Fruit fly (Drosophila melanogaster): ENCODE data around the gene EndoA.

EndoA gene

dm6 chr3R:18918872-18919339 lies 12.5 kb downstream of the EndoA start (continued):
- TF ChIP-seq gro (GFP tag; optimal IDR thresholded peaks at IDR 0.05) (peak; percentile 70), CG11504 (tag; optimal IDR thresholded peaks at IDR 0.05) (peak; percentile 9), CG31365 (tag; optimal IDR thresholded peaks at IDR 0.05) (no peak), CG2120 (GFP tag; optimal IDR thresholded peaks at IDR 0.05) (no peak), da (GFP tag; optimal IDR thresholded peaks at IDR 0.05) (peak; percentile 63), CG16863 (GFP tag; optimal IDR thresholded peaks at IDR 0.05) (peak; percentile 4), CG15514 (GFP tag; optimal IDR thresholded peaks at IDR 0.05) (peak; percentile 43), B-H2 (GFP tag; optimal IDR thresholded peaks at IDR 0.05) (peak; percentile 39), Fer1 (GFP tag; optimal IDR thresholded peaks at IDR 0.05) (peak; percentile 53), grn (GFP tag; optimal IDR thresholded peaks at IDR 0.05) (peak; percentile 93), CG18599 (GFP tag; optimal IDR thresholded peaks at IDR 0.05) (peak; percentile 61), CG32772 (GFP tag; IDR thresholded peaks at IDR 0.05) (peak; percentile 51; the same call in 1 of the 2 replicates), abd-A (tag; optimal IDR thresholded peaks at IDR 0.05) (peak; percentile 85), CG1832 (GFP tag; optimal IDR thresholded peaks at IDR 0.05) (no peak), CG2678 (tag; optimal IDR thresholded peaks at IDR 0.05) (peak; percentile 26), Pdp1 (GFP tag; optimal IDR thresholded peaks at IDR 0.05) (peak in 1 of 2 experiments; percentile 74), Eip74EF (GFP tag; optimal IDR thresholded peaks at IDR 0.05) (peak in 1 of 2 experiments; percentile 19), tup (GFP tag; optimal IDR thresholded peaks at IDR 0.05) (no peak), CG13894 (tag; optimal IDR thresholded peaks at IDR 0.05) (peak; percentile 7), Med (GFP tag) (peak; percentile 82), Aef1 (GFP tag; IDR thresholded peaks at IDR 0.05) (peak; percentile 43; the same call in 2 of the 3 replicates), Atf6 (GFP tag; IDR thresholded peaks at IDR 0.05) (peak; percentile 22; the same call in 1 of the 2 replicates), CG17385 (GFP tag; optimal IDR thresholded peaks at IDR 0.05) (peak; percentile 30), org-1 (GFP tag; optimal IDR thresholded peaks at IDR 0.05) (no peak), cwo (GFP tag; optimal IDR thresholded peaks at IDR 0.05) (peak; percentile 91), wdn (GFP tag; IDR thresholded peaks at IDR 0.05) (peak; percentile 30; the same call in 1 of the 2 replicates), pan (optimal IDR thresholded peaks at IDR 0.05) (no peak), pan (GFP tag; optimal IDR thresholded peaks at IDR 0.05 in 1 of 2, IDR thresholded peaks at IDR 0.05 in 1 of 2) (peak in 1 of 2 experiments; percentile 31), CG1647 (GFP tag; optimal IDR thresholded peaks at IDR 0.05) (no peak), Dbx (GFP tag; IDR thresholded peaks at IDR 0.05) (peak; percentile 51; the same call in 1 of the 3 replicates), ftz-f1 (GFP tag; optimal IDR thresholded peaks at IDR 0.05) (peak; percentile 84), CG6689 (GFP tag; IDR thresholded peaks at IDR 0.05) (no peak), CG9932 (GFP tag; IDR thresholded peaks at IDR 0.05) (0 out of 2 replicates have a peak, but pooled peaks have one; percentile 25), exex (tag; optimal IDR thresholded peaks at IDR 0.05) (peak; percentile 99), NFAT (GFP tag; IDR thresholded peaks at IDR 0.05) (peak; percentile 84), Xrp1 (GFP tag; IDR thresholded peaks at IDR 0.05) (peak; percentile 55), twi (tag; optimal IDR thresholded peaks at IDR 0.05) (peak; percentile 51), CG15073 (GFP tag; optimal IDR thresholded peaks at IDR 0.05) (no peak), luna (GFP tag; optimal IDR thresholded peaks at IDR 0.05) (peak; percentile 11), dpn (GFP tag; optimal IDR thresholded peaks at IDR 0.05) (peak in 1 of 2 experiments; percentile 1), lab (GFP tag; optimal IDR thresholded peaks at IDR 0.05) (peak; percentile 73), CG10147 (GFP tag; optimal IDR thresholded peaks at IDR 0.05) (no peak), Bdp1 (GFP tag; optimal IDR thresholded peaks at IDR 0.05) (no peak), CG7839 (tag; optimal IDR thresholded peaks at IDR 0.05) (no peak), so (GFP tag; IDR thresholded peaks at IDR 0.05) (no peak), amos (GFP tag; IDR thresholded peaks at IDR 0.05; ENCODE audit: partially characterized antibody) (peak; percentile 37; the same call in 1 of the 2 replicates), slbo (GFP tag; IDR thresholded peaks at IDR 0.05) (peak; percentile 46), GATAe (GFP tag; conservative IDR thresholded peaks at IDR 0.05) (peak; percentile 98), CG7556 (GFP tag; optimal IDR thresholded peaks at IDR 0.05) (peak; percentile 4), peb (GFP tag; IDR thresholded peaks at IDR 0.05) (no peak)

All from whole organism, embryonic.